Worm (Caenorhabditis elegans) whole organism, midembryonic: ENCODE data around the gene C46F9.6.

Experiments
- T22C8.4 ChIP-seq: fragments of 200-800 bp; sonication (Bioruptor generic); IDR thresholded peaks from 2 replicates; pipeline ENCODE4 v1.3.6; 2022; ENCODE audit warnings: missing genetic modification characterization, missing compliant biosample characterization
- cog-1 ChIP-seq: sonication (generic microtip); optimal IDR thresholded peaks from 2 replicates; lab custom pipeline; 2016; ENCODE audit warnings: missing genetic modification characterization, missing compliant biosample characterization
- flt-1 ChIP-seq: fragments of 200-800 bp; sonication (Bioruptor generic); IDR thresholded peaks from 2 replicates; pipeline ENCODE4 v1.3.6; 2022; ENCODE audit warnings: missing genetic modification characterization, missing compliant biosample characterization
- med-1 ChIP-seq: sonication (generic microtip); optimal IDR thresholded peaks from 2 replicates; lab custom pipeline; 2017; ENCODE audit warnings: missing genetic modification characterization, mild to moderate bottlenecking, missing compliant biosample characterization, antibody characterized with exemption, missing genetic modification reagents; ENCODE audit not compliant: insufficient read depth
- tab-1 ChIP-seq: fragments of 200-800 bp; sonication (Bioruptor generic); IDR thresholded peaks from 2 replicates; pipeline ENCODE4 v1.3.6; 2022; ENCODE audit warnings: missing genetic modification characterization, missing compliant biosample characterization
- ztf-29 ChIP-seq: fragments of 200-800 bp; sonication (Bioruptor generic); IDR thresholded peaks from 2 replicates; pipeline ENCODE4 v1.3.6; 2022; ENCODE audit warnings: missing genetic modification reagents, missing genetic modification characterization, missing compliant biosample characterization

- TF ChIP-seq med-1 (GFP tag; lab: Kevin White, UChicago) (no peak), T22C8.4 (GFP tag; lab: Robert Waterston, UW) (no peak), flt-1 (no peak), cog-1 (tag; lab: Kevin White, UChicago) (no peak), ztf-29 (GFP tag; lab: Robert Waterston, UW) (no peak), tab-1 (no peak)
Observed at ce11 chrII:1850299-1850698, 47.7 kb upstream of the C46F9.6 start, which contains the start of gene fbxb-96.
